Worm (Caenorhabditis elegans): ENCODE results near the gene ztf-22.

The ztf-22 gene

DNA sequence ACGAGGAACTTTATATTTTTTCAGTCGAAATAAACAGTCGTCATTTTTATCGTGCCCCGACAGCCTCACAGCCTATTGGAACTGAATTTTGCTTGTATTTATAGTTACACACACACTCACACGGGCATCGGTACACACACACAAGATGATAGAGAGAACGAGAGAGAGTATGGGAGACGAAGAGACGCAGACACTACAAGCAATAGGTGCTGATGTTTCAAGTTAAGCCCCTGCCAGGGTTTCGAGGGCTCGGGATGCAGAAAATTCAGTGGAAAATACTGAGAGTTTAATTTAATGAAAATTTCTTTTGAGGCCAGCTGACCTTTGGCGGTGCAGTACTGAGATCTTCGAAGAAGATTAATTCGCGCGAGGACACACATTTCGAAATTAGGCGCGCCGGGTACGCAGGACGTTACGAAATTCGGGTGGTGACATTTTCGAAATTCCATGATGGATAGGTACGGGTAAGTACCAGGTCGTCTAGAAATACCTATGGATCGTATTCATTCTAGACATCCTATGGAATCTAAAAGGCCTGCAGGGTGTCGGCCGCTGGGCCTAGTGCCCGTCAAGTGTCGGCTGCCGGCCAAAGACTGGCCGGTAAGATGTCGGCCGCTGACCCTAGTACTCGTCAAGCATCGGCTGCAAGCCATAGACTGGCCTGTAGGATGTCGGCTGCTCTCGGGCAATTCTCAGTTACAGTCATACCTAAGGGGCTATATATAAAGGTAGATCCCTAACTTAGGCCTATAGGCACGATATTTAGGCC lies 5.1 kb upstream of the ztf-22 start (continued):
- no peak for TF ChIP-seq R02D3.7 (tag; optimal IDR thresholded peaks at IDR 0.05)
- peak; percentile 65 for TF ChIP-seq snpc-4 (tag; optimal IDR thresholded peaks at IDR 0.05)
- no peak for TF ChIP-seq ZK546.5 (tag; optimal IDR thresholded peaks at IDR 0.05)
- peak in 1 of 3 experiments; percentile 15 for TF ChIP-seq elt-3 (tag; optimal IDR thresholded peaks at IDR 0.05)
- no peak for TF ChIP-seq unc-39 (tag; optimal IDR thresholded peaks at IDR 0.05)
- no peak for TF ChIP-seq eor-1 (tag; optimal IDR thresholded peaks at IDR 0.05)
- no peak for TF ChIP-seq elt-2 (tag; optimal IDR thresholded peaks at IDR 0.05)
- no peak for TF ChIP-seq ceh-28 (tag; optimal IDR thresholded peaks at IDR 0.05)
- TF ChIP-seq unc-62 (GFP tag; optimal IDR thresholded peaks at IDR 0.05) = peak; percentile 36
- TF ChIP-seq nhr-77 (tag; optimal IDR thresholded peaks at IDR 0.05) = no peak

DNA sequence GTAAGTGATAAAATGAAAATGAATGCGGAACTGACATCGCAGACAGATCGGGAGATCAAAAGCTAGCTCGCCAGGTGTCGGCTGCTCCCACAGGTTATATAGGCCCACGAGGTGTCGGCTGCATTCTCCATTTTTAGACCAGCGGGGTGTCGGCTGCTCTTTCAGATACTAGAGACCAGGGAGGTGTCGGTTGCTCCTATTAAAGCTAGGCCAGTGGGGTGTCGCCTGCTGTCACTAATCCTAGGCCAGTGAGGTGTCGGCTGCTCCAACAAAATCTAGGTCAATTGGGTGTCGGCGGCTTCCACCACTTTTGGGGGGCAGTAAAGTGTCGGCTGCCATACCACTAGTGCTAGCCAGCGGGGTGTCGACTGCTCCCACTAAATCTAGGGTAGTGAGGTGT lies 4.3 kb upstream of the ztf-22 start:
- no peak for TF ChIP-seq nhr-76 (tag; optimal IDR thresholded peaks at IDR 0.05)
- TF ChIP-seq pha-4 (tag; optimal IDR thresholded peaks at IDR 0.05) = no peak
- no peak for TF ChIP-seq aly-2 (tag; optimal IDR thresholded peaks at IDR 0.05)
- TF ChIP-seq mdl-1 (tag; optimal IDR thresholded peaks at IDR 0.05) = no peak
- TF ChIP-seq zag-1 (tag; optimal IDR thresholded peaks at IDR 0.05) = no peak
- TF ChIP-seq R02D3.7 (tag; optimal IDR thresholded peaks at IDR 0.05) = no peak
- TF ChIP-seq eor-1 (tag; optimal IDR thresholded peaks at IDR 0.05) = no peak
- no peak for TF ChIP-seq elt-1 (tag; optimal IDR thresholded peaks at IDR 0.05)
- no peak for TF ChIP-seq nhr-237 (tag; optimal IDR thresholded peaks at IDR 0.05)
- no peak for TF ChIP-seq elt-2 (tag; optimal IDR thresholded peaks at IDR 0.05)

DNA sequence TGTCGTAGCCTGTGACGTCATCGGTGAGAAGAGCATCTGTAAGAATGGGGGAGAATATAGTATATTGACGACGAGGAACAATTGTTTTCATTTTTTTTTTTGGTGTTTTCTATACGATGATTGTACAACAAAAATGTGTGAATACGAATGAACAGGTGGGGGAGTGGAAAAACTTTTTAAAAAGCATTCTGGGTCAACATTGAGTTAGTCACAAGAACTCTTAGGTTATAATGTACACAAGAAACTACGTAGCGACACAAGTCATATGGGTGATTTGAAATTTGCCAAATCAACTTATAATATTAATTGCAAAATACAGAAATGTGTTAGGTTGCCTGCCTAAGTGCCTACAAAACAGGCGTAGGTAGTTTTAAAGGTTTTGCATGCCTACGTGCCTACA lies 1.5 kb downstream of the ztf-22 start:
- TF ChIP-seq nhr-43 (tag; optimal IDR thresholded peaks at IDR 0.05; ENCODE audit: poor library complexity, severe bottlenecking) (no peak), nhr-23 (tag; optimal IDR thresholded peaks at IDR 0.05) (no peak), daf-12 (tag; optimal IDR thresholded peaks at IDR 0.05) (no peak), nhr-12 (tag; optimal IDR thresholded peaks at IDR 0.05) (no peak), pha-4 (tag; optimal IDR thresholded peaks at IDR 0.05) (peak; percentile 73), nhr-25 (tag; optimal IDR thresholded peaks at IDR 0.05) (no peak)

DNA sequence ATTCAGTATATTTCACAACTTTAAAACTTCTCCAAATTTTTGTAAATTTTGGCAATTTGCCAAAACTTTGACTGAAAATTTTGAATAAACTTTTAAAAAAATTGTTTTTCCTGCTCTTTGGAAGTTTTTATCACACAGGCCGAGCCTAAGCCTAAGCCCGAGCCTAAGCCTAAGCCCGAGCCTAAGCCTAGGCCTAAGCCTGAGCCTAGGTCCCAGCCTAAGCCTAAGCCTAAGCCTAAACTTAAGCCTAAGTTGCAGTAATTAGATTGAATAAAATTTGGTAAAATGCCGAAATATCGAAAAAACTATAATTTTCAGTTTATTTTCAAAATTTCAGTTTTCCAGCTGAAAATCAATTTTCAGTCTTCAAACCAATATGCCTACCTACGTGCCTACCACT lies 2.1 kb downstream of the ztf-22 start:
- TF ChIP-seq nhr-76 (tag; optimal IDR thresholded peaks at IDR 0.05) (no peak), hmg-11 (tag; optimal IDR thresholded peaks at IDR 0.05) (no peak), nhr-25 (tag; optimal IDR thresholded peaks at IDR 0.05) (no peak), tbx-2 (tag; optimal IDR thresholded peaks at IDR 0.05) (no peak), mml-1 (tag; optimal IDR thresholded peaks at IDR 0.05) (no peak), sea-2 (GFP tag; optimal IDR thresholded peaks at IDR 0.05) (no peak), fkh-2 (tag; optimal IDR thresholded peaks at IDR 0.05) (no peak), snpc-4 (tag; optimal IDR thresholded peaks at IDR 0.05) (no peak), nhr-28 (tag; optimal IDR thresholded peaks at IDR 0.05) (no peak), nhr-11 (tag; optimal IDR thresholded peaks at IDR 0.05) (no peak), nhr-67 (tag; optimal IDR thresholded peaks at IDR 0.05) (no peak), nhr-43 (tag; optimal IDR thresholded peaks at IDR 0.05; ENCODE audit: poor library complexity, severe bottlenecking) (no peak), nfya-1 (tag; optimal IDR thresholded peaks at IDR 0.05; ENCODE audit: insufficient read depth) (no peak), fos-1 (tag; optimal IDR thresholded peaks at IDR 0.05) (no peak), ceh-9 (tag; optimal IDR thresholded peaks at IDR 0.05) (no peak), elt-1 (tag; optimal IDR thresholded peaks at IDR 0.05) (no peak)

DNA sequence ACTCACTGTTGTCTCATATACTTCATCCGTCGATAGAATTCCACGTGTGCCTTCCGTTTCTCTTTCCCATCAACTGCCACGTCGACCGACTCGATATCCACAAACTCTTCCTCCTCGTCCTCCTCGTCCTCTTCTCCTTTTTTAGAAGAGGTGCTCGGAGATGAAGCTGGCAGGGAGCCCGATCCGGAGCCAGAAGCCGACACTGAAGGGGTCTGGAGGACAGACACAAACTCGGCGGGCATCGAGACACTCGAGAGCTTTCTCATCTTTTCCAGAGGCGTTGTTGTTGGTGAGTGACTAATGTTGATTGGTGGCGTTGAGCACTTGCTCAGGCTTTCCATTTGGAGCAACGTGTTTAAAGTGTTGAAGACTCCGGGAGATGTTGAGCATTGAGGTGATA lies 3.1 kb downstream of the ztf-22 start:
- TF ChIP-seq sea-2 (GFP tag; optimal IDR thresholded peaks at IDR 0.05) (no peak), skn-1 (tag; optimal IDR thresholded peaks at IDR 0.05) (no peak), unc-39 (tag; optimal IDR thresholded peaks at IDR 0.05) (no peak), jun-1 (tag; optimal IDR thresholded peaks at IDR 0.05) (no peak), elt-2 (tag; optimal IDR thresholded peaks at IDR 0.05) (no peak), lin-39 (tag; optimal IDR thresholded peaks at IDR 0.05) (no peak)

All from whole organism, L3 larva.